Worm (Caenorhabditis elegans): ENCODE data around the gene bcc-1.

Gene bcc-1

ce11 chrIV:11082153-11082552 is 10.2 kb downstream of the bcc-1 start, which contains the start of gene let-70 (continued):
- TF ChIP-seq nhr-6 (tag; optimal IDR thresholded peaks at IDR 0.05) (no peak), ces-1 (GFP tag; optimal IDR thresholded peaks at IDR 0.05) (no peak), pha-4 (GFP tag; IDR thresholded peaks at IDR 0.05) (0 out of 2 replicates have a peak, but pooled peaks have one; percentile 2), pha-4 (tag; optimal IDR thresholded peaks at IDR 0.05) (no peak), lin-39 (tag; optimal IDR thresholded peaks at IDR 0.05) (no peak), nhr-237 (tag; optimal IDR thresholded peaks at IDR 0.05) (no peak), snpc-4 (tag; optimal IDR thresholded peaks at IDR 0.05) (no peak), snpc-1.2 (GFP tag; IDR thresholded peaks at IDR 0.05) (no peak)

- no peak for TF ChIP-seq zfp-2 (tag; optimal IDR thresholded peaks at IDR 0.05)
- no peak for TF ChIP-seq F49E8.2 (tag; optimal IDR thresholded peaks at IDR 0.05; ENCODE audit: borderline replicate concordance)
- peak in 1 of 2 experiments; percentile 5 for TF ChIP-seq mdl-1 (tag; optimal IDR thresholded peaks at IDR 0.05)
- TF ChIP-seq hif-1 (tag; optimal IDR thresholded peaks at IDR 0.05), result peak in 1 of 2 experiments; percentile 10
- TF ChIP-seq nhr-25 (tag; optimal IDR thresholded peaks at IDR 0.05; ENCODE audit: borderline replicate concordance, insufficient read depth), result no peak
- no peak for TF ChIP-seq arid-1 (GFP tag; conservative IDR thresholded peaks at IDR 0.05)
- no peak for TF ChIP-seq egl-43 (GFP tag; IDR thresholded peaks at IDR 0.05)
- TF ChIP-seq F26F4.8 (GFP tag; conservative IDR thresholded peaks at IDR 0.05), result no peak
- TF ChIP-seq pha-4 (GFP tag; IDR thresholded peaks at IDR 0.05), result no peak
- TF ChIP-seq pha-4 (tag; optimal IDR thresholded peaks at IDR 0.05), result no peak
- peak; percentile 22; the same call in 1 of the 2 replicates for TF ChIP-seq lin-29 (GFP tag; IDR thresholded peaks at IDR 0.05)
- TF ChIP-seq php-3 (GFP tag; IDR thresholded peaks at IDR 0.05), result peak; percentile 23; the same call in 1 of the 2 replicates
- TF ChIP-seq daf-16 (GFP tag; optimal IDR thresholded peaks at IDR 0.05), result no peak
- peak; percentile 51 for TF ChIP-seq daf-16 (tag; optimal IDR thresholded peaks at IDR 0.05)
- no peak for TF ChIP-seq daf-8 (GFP tag; IDR thresholded peaks at IDR 0.05)
- TF ChIP-seq T26A8.4 (GFP tag; IDR thresholded peaks at IDR 0.05), result peak; percentile 71
- no peak for TF ChIP-seq Y5F2A.4 (GFP tag; optimal IDR thresholded peaks at IDR 0.05)
- TF ChIP-seq D1046.2 (GFP tag; IDR thresholded peaks at IDR 0.05), result no peak
- TF ChIP-seq spr-3 (GFP tag; optimal IDR thresholded peaks at IDR 0.05), result peak; percentile 70
- TF ChIP-seq zfp-3 (GFP tag; conservative IDR thresholded peaks at IDR 0.05), result peak; percentile 69; the same call in 1 of the 2 replicates
- peak; percentile 17 for TF ChIP-seq nhr-102 (tag; optimal IDR thresholded peaks at IDR 0.05)
- TF ChIP-seq dve-1 (tag; optimal IDR thresholded peaks at IDR 0.05; ENCODE audit: insufficient read depth), result peak; percentile 61
- peak; percentile 25 for TF ChIP-seq gei-8 (GFP tag; optimal IDR thresholded peaks at IDR 0.05)
- TF ChIP-seq ctbp-1 (GFP tag; IDR thresholded peaks at IDR 0.05), result 0 out of 2 replicates have a peak, but pooled peaks have one; percentile 25
- peak; percentile 83 for TF ChIP-seq ama-1 (optimal IDR thresholded peaks at IDR 0.05)
- peak in 1 of 2 experiments; percentile 21 for TF ChIP-seq lsy-2 (tag; optimal IDR thresholded peaks at IDR 0.05)
- peak in 1 of 2 experiments; percentile 77 for TF ChIP-seq unc-62 (GFP tag; optimal IDR thresholded peaks at IDR 0.05 in 1 of 2)
- no peak for TF ChIP-seq unc-62 (tag; optimal IDR thresholded peaks at IDR 0.05)
- TF ChIP-seq Y105C5A.15 (GFP tag; IDR thresholded peaks at IDR 0.05), result no peak
- TF ChIP-seq ceh-20 (GFP tag; IDR thresholded peaks at IDR 0.05), result no peak
- no peak for TF ChIP-seq aha-1 (tag)
- peak; percentile 44 for TF ChIP-seq zip-2 (tag; optimal IDR thresholded peaks at IDR 0.05)
- TF ChIP-seq dmd-6 (GFP tag; IDR thresholded peaks at IDR 0.05), result peak; percentile 13; the same call in 1 of the 2 replicates
- 0 out of 2 replicates have a peak, but pooled peaks have one; percentile 24 for TF ChIP-seq lin-38 (GFP tag; IDR thresholded peaks at IDR 0.05)
- TF ChIP-seq mxl-2 (GFP tag; conservative IDR thresholded peaks at IDR 0.05), result no peak
These were observed 11.5 kb downstream of the bcc-1 start, which contains the start of gene atg-7 for ce11 chrIV:11080823-11081285. atg-7 (minus strand) TSS chrIV:11081055.
